Fruit fly (Drosophila melanogaster) whole organism, embryonic: ENCODE data around the gene CG5171.

ENCODE experiments used
- ATbp ChIP-seq: fragments of 200-800 bp; sonication (Bioruptor generic); optimal IDR thresholded peaks from 2 replicates; lab custom pipeline; 2017; ENCODE audit warnings: missing biosample characterization, mild to moderate bottlenecking, missing genetic modification characterization, missing genetic modification reagents
- Bteb2 ChIP-seq: fragments of 200-800 bp; sonication (Bioruptor generic); optimal IDR thresholded peaks from 2 replicates; lab custom pipeline; 2016; ENCODE audit warnings: missing biosample characterization, missing genetic modification characterization
- CG10147 ChIP-seq: fragments of 200-800 bp; sonication (Bioruptor generic); optimal IDR thresholded peaks from 2 replicates; lab custom pipeline; 2019; ENCODE audit warnings: missing biosample characterization, mild to moderate bottlenecking, missing genetic modification characterization, moderate library complexity
- CG10209 ChIP-seq: fragments of 200-800 bp; sonication (Bioruptor generic); optimal IDR thresholded peaks from 3 replicates; lab custom pipeline; 2017; ENCODE audit warnings: missing biosample characterization, mild to moderate bottlenecking, missing genetic modification characterization, missing genetic modification reagents
- CG10274 ChIP-seq: fragments of 200-800 bp; sonication (Bioruptor generic); optimal IDR thresholded peaks from 3 replicates; lab custom pipeline; 2017; ENCODE audit warnings: missing biosample characterization, mild to moderate bottlenecking, missing genetic modification characterization
- CG11560 ChIP-seq: fragments of 200-800 bp; sonication (Bioruptor generic); IDR thresholded peaks from 3 replicates; pipeline ENCODE4 v1.3.6; 2022; ENCODE audit warnings: missing biosample characterization, missing genetic modification characterization
- CG12071 ChIP-seq: fragments of 200-800 bp; sonication (Bioruptor generic); optimal IDR thresholded peaks from 3 replicates; lab custom pipeline; 2018; ENCODE audit warnings: missing biosample characterization, mild to moderate bottlenecking, missing genetic modification characterization
- CG14710 ChIP-seq: fragments of 200-800 bp; sonication (Bioruptor generic); optimal IDR thresholded peaks from 3 replicates; lab custom pipeline; 2019; ENCODE audit warnings: missing biosample characterization, mild to moderate bottlenecking, missing genetic modification characterization, moderate library complexity
- CG14965 ChIP-seq: fragments of 200-800 bp; sonication (Bioruptor generic); optimal IDR thresholded peaks from 2 replicates; lab custom pipeline; 2016; ENCODE audit warnings: missing biosample characterization, missing genetic modification characterization, borderline replicate concordance
- CG16815 ChIP-seq: fragments of 200-800 bp; sonication (Bioruptor generic); optimal IDR thresholded peaks from 3 replicates; lab custom pipeline; 2017; ENCODE audit warnings: missing biosample characterization, mild to moderate bottlenecking, missing genetic modification characterization
- CG17361 ChIP-seq: fragments of 200-800 bp; sonication (Bioruptor generic); IDR thresholded peaks from 3 replicates; pipeline ENCODE4 v1.3.6; 2022; ENCODE audit warnings: missing biosample characterization, missing genetic modification characterization
- CG34422 ChIP-seq: fragments of 200-800 bp; sonication (Bioruptor generic); IDR thresholded peaks from 3 replicates; pipeline ENCODE4 v1.3.6; 2022; ENCODE audit warnings: missing biosample characterization, missing genetic modification characterization
- CG3995 ChIP-seq: fragments of 200-800 bp; sonication (Bioruptor generic); optimal IDR thresholded peaks from 3 replicates; lab custom pipeline; 2016; ENCODE audit warnings: missing biosample characterization, missing genetic modification characterization
- CG6175 ChIP-seq: fragments of 200-800 bp; sonication (Bioruptor generic); IDR thresholded peaks from 3 replicates; pipeline ENCODE4 v1.3.6; 2022; ENCODE audit warnings: missing biosample characterization, missing genetic modification characterization
- CG6765 ChIP-seq: fragments of 200-800 bp; sonication (Bioruptor generic); optimal IDR thresholded peaks from 3 replicates; lab custom pipeline; 2017; ENCODE audit warnings: missing biosample characterization, mild to moderate bottlenecking, missing genetic modification characterization
- CG6854 ChIP-seq: fragments of 200-800 bp; sonication (Bioruptor generic); optimal IDR thresholded peaks from 3 replicates; lab custom pipeline; 2017; ENCODE audit warnings: missing biosample characterization, mild to moderate bottlenecking, missing genetic modification characterization
- CG7372 ChIP-seq: fragments of 200-800 bp; sonication (Bioruptor generic); IDR thresholded peaks from 2 replicates; pipeline ENCODE4 v1.3.6; 2022; ENCODE audit warnings: missing biosample characterization, missing genetic modification characterization
- CG8359 ChIP-seq: fragments of 200-800 bp; sonication (Bioruptor generic); optimal IDR thresholded peaks from 2 replicates; lab custom pipeline; 2017; ENCODE audit warnings: missing biosample characterization, mild to moderate bottlenecking, missing genetic modification characterization, borderline replicate concordance
- CG8765 ChIP-seq: fragments of 200-800 bp; sonication (Bioruptor generic); IDR thresholded peaks from 2 replicates; pipeline ENCODE4 v1.3.6; 2022; ENCODE audit warnings: missing biosample characterization, missing genetic modification characterization
- CG9817 ChIP-seq: fragments of 200-800 bp; sonication (Bioruptor generic); optimal IDR thresholded peaks from 2 replicates; lab custom pipeline; 2018; ENCODE audit warnings: missing biosample characterization, mild to moderate bottlenecking, missing genetic modification characterization, moderate library complexity
- Elba2 ChIP-seq: fragments of 200-800 bp; sonication (Bioruptor generic); optimal IDR thresholded peaks from 3 replicates; lab custom pipeline; 2016; ENCODE audit warnings: missing biosample characterization, missing genetic modification characterization
- H15 ChIP-seq: fragments of 200-800 bp; sonication (Bioruptor generic); IDR thresholded peaks from 3 replicates; pipeline ENCODE4 v1.3.6; 2022; ENCODE audit warnings: missing biosample characterization, missing genetic modification characterization
- H2.0 ChIP-seq: fragments of 200-800 bp; sonication (Bioruptor generic); IDR thresholded peaks from 2 replicates; pipeline ENCODE4 v1.3.6; 2022; ENCODE audit warnings: missing biosample characterization, missing genetic modification characterization
- HLH54F ChIP-seq: fragments of 200-800 bp; sonication (Bioruptor generic); optimal IDR thresholded peaks from 3 replicates; lab custom pipeline; 2016; ENCODE audit warnings: missing biosample characterization, missing genetic modification characterization
- HLHmδ ChIP-seq: fragments of 200-800 bp; sonication (Bioruptor generic); optimal IDR thresholded peaks from 2 replicates; lab custom pipeline; 2018; ENCODE audit warnings: missing biosample characterization, mild to moderate bottlenecking, missing genetic modification characterization, moderate library complexity
- Hand ChIP-seq: fragments of 200-800 bp; sonication (Bioruptor generic); optimal IDR thresholded peaks from 2 replicates; lab custom pipeline; 2017; ENCODE audit warnings: mild to moderate bottlenecking, missing biosample characterization, missing genetic modification reagents, missing genetic modification characterization
- Hr3 ChIP-seq: fragments of 200-800 bp; sonication (Bioruptor generic); optimal IDR thresholded peaks from 3 replicates; lab custom pipeline; 2016; ENCODE audit warnings: missing biosample characterization, missing genetic modification characterization
- Hr78 ChIP-seq, 2 experiments: fragments of 200-800 bp in 1 of 2; fragments of >200 bp in 1 of 2; sonication (Bioruptor generic) in 1 of 2; optimal IDR thresholded peaks; 2 replicates each; lab custom pipeline; 2017 to 2019; ENCODE audit warnings: missing biosample characterization in 2 of 2, missing genetic modification characterization in 2 of 2, mild to moderate bottlenecking in 1 of 2, moderate library complexity in 1 of 2
- Mes4 ChIP-seq: fragments of 200-800 bp; sonication (Bioruptor generic); optimal IDR thresholded peaks from 2 replicates; lab custom pipeline; 2016; ENCODE audit warnings: missing biosample characterization, missing genetic modification characterization
- Myb ChIP-seq: fragments of 200-800 bp; sonication (Bioruptor generic); optimal IDR thresholded peaks from 2 replicates; lab custom pipeline; 2016; ENCODE audit warnings: missing biosample characterization, missing genetic modification characterization
- NfI ChIP-seq: fragments of 200-800 bp; sonication (Bioruptor generic); optimal IDR thresholded peaks from 3 replicates; lab custom pipeline; 2018; ENCODE audit warnings: missing biosample characterization, mild to moderate bottlenecking, missing genetic modification characterization, moderate library complexity
- Sin3A ChIP-seq: fragments of >200 bp; optimal IDR thresholded peaks from 2 replicates; lab custom pipeline; 2018
- Six4 ChIP-seq: fragments of 200-800 bp; sonication (Bioruptor generic); optimal IDR thresholded peaks from 2 replicates; lab custom pipeline; 2016; ENCODE audit warnings: missing biosample characterization, missing genetic modification characterization
- Ssrp ChIP-seq: fragments of 200-800 bp; sonication (Bioruptor generic); optimal IDR thresholded peaks from 2 replicates; lab custom pipeline; 2018; ENCODE audit warnings: missing biosample characterization, mild to moderate bottlenecking, missing genetic modification characterization, moderate library complexity
- al ChIP-seq: fragments of 200-800 bp; sonication (Bioruptor generic); IDR thresholded peaks from 2 replicates; pipeline ENCODE4 v1.3.6; 2022; ENCODE audit warnings: missing biosample characterization, missing genetic modification characterization
- bsh ChIP-seq, 2 experiments: fragments of 200-800 bp; sonication (Bioruptor generic); optimal IDR thresholded peaks; 2 replicates each; lab custom pipeline; 2017 to 2018; ENCODE audit warnings: mild to moderate bottlenecking in 2 of 2, missing biosample characterization in 2 of 2, missing genetic modification characterization in 2 of 2, moderate library complexity in 1 of 2
- gcm2 ChIP-seq: fragments of 200-800 bp; sonication (Bioruptor generic); optimal IDR thresholded peaks from 2 replicates; lab custom pipeline; 2016; ENCODE audit warnings: missing biosample characterization, missing genetic modification characterization
- grau ChIP-seq: fragments of 200-800 bp; optimal IDR thresholded peaks from 3 replicates; lab custom pipeline; 2019; ENCODE audit warnings: missing biosample characterization, mild to moderate bottlenecking, missing genetic modification characterization, moderate library complexity
- grn ChIP-seq: fragments of 200-800 bp; sonication (Bioruptor generic); optimal IDR thresholded peaks from 3 replicates; lab custom pipeline; 2017; ENCODE audit warnings: missing biosample characterization, missing genetic modification characterization
- ham ChIP-seq: fragments of 200-800 bp; sonication (Bioruptor generic); IDR thresholded peaks from 2 replicates; pipeline ENCODE4 v1.3.6; 2022; ENCODE audit warnings: missing biosample characterization, missing genetic modification characterization
- inv ChIP-seq: fragments of 200-800 bp; sonication (Bioruptor generic); IDR thresholded peaks from 2 replicates; pipeline ENCODE4 v1.3.6; 2022; ENCODE audit warnings: missing biosample characterization, missing genetic modification characterization; ENCODE audit not compliant: partially characterized antibody
- knrl ChIP-seq: fragments of 200-800 bp; sonication (Bioruptor generic); IDR thresholded peaks from 3 replicates; pipeline ENCODE4 v1.3.6; 2022; ENCODE audit warnings: missing biosample characterization, missing genetic modification characterization; ENCODE audit not compliant: partially characterized antibody
- lov ChIP-seq, 2 experiments: fragments of 200-800 bp in 1 of 2; fragments of >200 bp in 1 of 2; sonication (Bioruptor generic) in 1 of 2; IDR thresholded peaks in 1 of 2; optimal IDR thresholded peaks in 1 of 2; 2 replicates in 1 of 2; 3 replicates in 1 of 2; pipeline versions ENCODE4 v1.3.6 to Lab custom; 2017 to 2022; ENCODE audit warnings: missing biosample characterization in 1 of 2, missing genetic modification characterization in 1 of 2
- onecut ChIP-seq: fragments of 200-800 bp; sonication (Bioruptor generic); IDR thresholded peaks from 2 replicates; pipeline ENCODE4 v1.3.6; 2022; ENCODE audit warnings: missing biosample characterization, missing genetic modification characterization
- tgo ChIP-seq: fragments of 200-800 bp; sonication (Bioruptor generic); IDR thresholded peaks from 3 replicates; pipeline ENCODE4 v1.3.6; 2022; ENCODE audit warnings: missing biosample characterization, missing genetic modification characterization
- trh ChIP-seq: fragments of 200-800 bp; sonication (Bioruptor generic); optimal IDR thresholded peaks from 2 replicates; lab custom pipeline; 2016; ENCODE audit warnings: missing biosample characterization, missing genetic modification characterization
- wor ChIP-seq: fragments of 200-800 bp; sonication (Bioruptor generic); IDR thresholded peaks from 2 replicates; pipeline ENCODE4 v1.3.6; 2022; ENCODE audit warnings: missing biosample characterization, missing genetic modification characterization
- zf30C ChIP-seq: fragments of 200-800 bp; sonication (Bioruptor generic); optimal IDR thresholded peaks from 3 replicates; lab custom pipeline; 2018; ENCODE audit warnings: missing biosample characterization, mild to moderate bottlenecking, missing genetic modification characterization

Gene CG5171

dm6 chr2L:7424907-7425689, 24.0 kb downstream of the CG5171 start (continued):
- no peak for TF ChIP-seq CG17361 (GFP tag; lab: Robert Waterston, UW)
- TF ChIP-seq CG3995 (GFP tag; lab: Kevin White, UChicago) = peak; percentile 34
- no peak for TF ChIP-seq lov (optimal IDR thresholded peaks at IDR 0.05; lab: Kevin White, UChicago)
- TF ChIP-seq lov (GFP tag; IDR thresholded peaks at IDR 0.05; lab: Robert Waterston, UW) = no peak
- TF ChIP-seq Ssrp (tag; lab: Kevin White, UChicago) = no peak
- TF ChIP-seq H15 = 0 out of 3 replicates have a peak, but pooled peaks have one; percentile 20
- peak; percentile 51 for TF ChIP-seq CG16815 (GFP tag; lab: Kevin White, UChicago)
- peak; percentile 84 for TF ChIP-seq al
- peak; percentile 64 for TF ChIP-seq grau
- no peak for TF ChIP-seq HLHmδ (GFP tag; lab: Kevin White, UChicago)
- TF ChIP-seq gcm2 (GFP tag; lab: Kevin White, UChicago) = peak; percentile 41
- no peak for TF ChIP-seq CG6854
- TF ChIP-seq CG7372 = 0 out of 2 replicates have a peak, but pooled peaks have one; percentile 42
- TF ChIP-seq CG8359 (GFP tag; lab: Kevin White, UChicago) = no peak
- TF ChIP-seq tgo (GFP tag; lab: Robert Waterston, UW) = peak; percentile 55; the same call in 1 of the 3 replicates
- TF ChIP-seq onecut = peak; percentile 6; the same call in 1 of the 2 replicates
- no peak for TF ChIP-seq Six4 (GFP tag; lab: Kevin White, UChicago)
- TF ChIP-seq NfI (GFP tag; lab: Kevin White, UChicago) = peak; percentile 38
- TF ChIP-seq H2.0 (GFP tag; lab: Robert Waterston, UW) = peak; percentile 37; the same call in 1 of the 2 replicates
- TF ChIP-seq HLH54F (GFP tag; lab: Kevin White, UChicago) = peak; percentile 86
- peak; percentile 47; the same call in 1 of the 3 replicates for TF ChIP-seq CG34422 (GFP tag; lab: Robert Waterston, UW)
- TF ChIP-seq Hr3 (GFP tag; lab: Kevin White, UChicago) = peak; percentile 7
- TF ChIP-seq Mes4 (GFP tag; lab: Kevin White, UChicago) = no peak
- TF ChIP-seq ham (GFP tag; lab: Robert Waterston, UW) = peak; percentile 50; the same call in 1 of the 2 replicates
- TF ChIP-seq grn = no peak
- TF ChIP-seq bsh (GFP tag; optimal IDR thresholded peaks at IDR 0.05; lab: Kevin White, UChicago) = no peak
- TF ChIP-seq inv (GFP tag; lab: Robert Waterston, UW) = no peak
- TF ChIP-seq CG8765 (GFP tag; lab: Robert Waterston, UW) = peak; percentile 61; the same call in 1 of the 2 replicates
- no peak for TF ChIP-seq trh
- peak; percentile 40 for TF ChIP-seq Bteb2 (GFP tag; lab: Kevin White, UChicago)
- 0 out of 3 replicates have a peak, but pooled peaks have one; percentile 50 for TF ChIP-seq CG6175 (GFP tag; lab: Robert Waterston, UW)
- TF ChIP-seq CG10147 (GFP tag; lab: Kevin White, UChicago) = peak; percentile 82
- TF ChIP-seq CG12071 (GFP tag; lab: Kevin White, UChicago) = peak; percentile 19
- no peak for TF ChIP-seq zf30C (GFP tag; lab: Kevin White, UChicago)
- TF ChIP-seq CG9817 (tag; lab: Kevin White, UChicago) = peak; percentile 58
- no peak for TF ChIP-seq knrl (GFP tag; lab: Robert Waterston, UW)
- TF ChIP-seq Myb (GFP tag; lab: Kevin White, UChicago) = peak; percentile 68
- TF ChIP-seq CG10274 (GFP tag; lab: Kevin White, UChicago) = no peak
- TF ChIP-seq CG11560 (tag; lab: Robert Waterston, UW) = no peak
- no peak for TF ChIP-seq Sin3A
- TF ChIP-seq Hand (GFP tag; lab: Kevin White, UChicago) = peak; percentile 54
- TF ChIP-seq Elba2 (GFP tag; lab: Kevin White, UChicago) = no peak
- TF ChIP-seq CG6765 (GFP tag; lab: Kevin White, UChicago) = no peak
- peak; percentile 55 for TF ChIP-seq CG10209 (GFP tag; lab: Kevin White, UChicago)
- TF ChIP-seq Hr78 (GFP tag; optimal IDR thresholded peaks at IDR 0.05; lab: Kevin White, UChicago) = peak in 1 of 2 experiments; percentile 31
- no peak for TF ChIP-seq CG14965 (GFP tag; lab: Kevin White, UChicago)
- no peak for TF ChIP-seq ATbp (GFP tag; lab: Kevin White, UChicago)
- no peak for TF ChIP-seq CG14710 (tag; lab: Kevin White, UChicago)
- no peak for TF ChIP-seq wor (GFP tag; lab: Robert Waterston, UW)
